Worm (Caenorhabditis elegans) whole organism, late embryonic: ENCODE measurements around the gene F35E8.6.

ENCODE experiments used
- K09A11.1 ChIP-seq: sonication (generic microtip); optimal IDR thresholded peaks from 2 replicates; lab custom pipeline; 2017; ENCODE audit warnings: antibody characterized with exemption, mild to moderate bottlenecking, missing genetic modification characterization, missing compliant biosample characterization; ENCODE audit not compliant: insufficient read depth
- Y22D7AL.16 ChIP-seq: sonication (generic microtip); optimal IDR thresholded peaks from 2 replicates; lab custom pipeline; 2016; ENCODE audit warnings: missing genetic modification characterization, missing compliant biosample characterization
- ceh-48 ChIP-seq: sonication (generic microtip); optimal IDR thresholded peaks from 2 replicates; lab custom pipeline; 2016; ENCODE audit warnings: missing genetic modification characterization, inconsistent platforms, missing compliant biosample characterization
- ceh-6 ChIP-seq: fragments of 200-800 bp; sonication (Bioruptor generic); optimal IDR thresholded peaks from 2 replicates; lab custom pipeline; 2018; ENCODE audit warnings: mild to moderate bottlenecking, missing genetic modification characterization, missing compliant biosample characterization
- che-1 ChIP-seq: sonication (generic microtip); optimal IDR thresholded peaks from 2 replicates; lab custom pipeline; 2016; ENCODE audit warnings: mild to moderate bottlenecking, missing genetic modification characterization, missing compliant biosample characterization
- mec-3 ChIP-seq: sonication (generic microtip); optimal IDR thresholded peaks from 2 replicates; lab custom pipeline; 2016; ENCODE audit warnings: borderline replicate concordance, missing genetic modification characterization, missing compliant biosample characterization
- nfya-1 ChIP-seq: sonication (generic microtip); optimal IDR thresholded peaks from 2 replicates; lab custom pipeline; 2017; ENCODE audit warnings: missing genetic modification characterization, mild to moderate bottlenecking, missing compliant biosample characterization, antibody characterized with exemption, moderate library complexity
- pqm-1 ChIP-seq: sonication (generic microtip); optimal IDR thresholded peaks from 2 replicates; lab custom pipeline; 2016; ENCODE audit warnings: missing genetic modification characterization, missing compliant biosample characterization
- pros-1 ChIP-seq: fragments of 150-350 bp; optimal IDR thresholded peaks from 2 replicates; lab custom pipeline; 2014; ENCODE audit warnings: missing biosample characterization, missing genetic modification reagents, missing genetic modification characterization
- sox-2 ChIP-seq: fragments of 200-800 bp; sonication (Bioruptor generic); IDR thresholded peaks from 2 replicates; pipeline ENCODE4 v1.3.6; 2022; ENCODE audit warnings: missing genetic modification reagents, missing genetic modification characterization, missing compliant biosample characterization
- tbx-7 ChIP-seq: sonication (generic microtip); optimal IDR thresholded peaks from 2 replicates; lab custom pipeline; 2016; ENCODE audit warnings: missing genotype, missing genetic modification characterization, missing compliant biosample characterization
- unc-55 ChIP-seq: sonication (generic microtip); optimal IDR thresholded peaks from 2 replicates; lab custom pipeline; 2017; ENCODE audit warnings: missing biosample characterization, missing genetic modification reagents, missing genetic modification characterization
- unc-86 ChIP-seq: sonication (generic microtip); optimal IDR thresholded peaks from 2 replicates; lab custom pipeline; 2016; ENCODE audit warnings: missing genetic modification characterization, missing compliant biosample characterization

ce11 chrV:15884698-15885097, 27.2 kb upstream of the F35E8.6 start, which contains the start of gene oac-42:
- no peak for TF ChIP-seq mec-3 (tag; lab: Kevin White, UChicago)
- TF ChIP-seq nfya-1 (tag; lab: Kevin White, UChicago): no peak
- no peak for TF ChIP-seq unc-86
- TF ChIP-seq pqm-1 (tag; lab: Kevin White, UChicago): no peak
- TF ChIP-seq che-1 (tag; lab: Kevin White, UChicago): no peak
- no peak for TF ChIP-seq tbx-7 (tag; lab: Kevin White, UChicago)
- no peak for TF ChIP-seq pros-1 (tag; lab: Kevin White, UChicago)
- no peak for TF ChIP-seq K09A11.1 (tag; lab: Kevin White, UChicago)
- TF ChIP-seq ceh-6: no peak
- TF ChIP-seq sox-2: no peak
- no peak for TF ChIP-seq Y22D7AL.16 (tag; lab: Kevin White, UChicago)
- no peak for TF ChIP-seq unc-55 (GFP tag; lab: Kevin White, UChicago)
- no peak for TF ChIP-seq ceh-48 (tag; lab: Kevin White, UChicago)
